Worm (Caenorhabditis elegans): Measurements from ENCODE around the gene ruvb-2.

- TF ChIP-seq aptf-3 (GFP tag; IDR thresholded peaks at IDR 0.05) (no peak), F22D6.2 (tag; optimal IDR thresholded peaks at IDR 0.05) (no peak), dpl-1 (GFP tag; optimal IDR thresholded peaks at IDR 0.05) (no peak), ceh-40 (GFP tag; IDR thresholded peaks at IDR 0.05) (no peak), snpc-4 (GFP tag; optimal IDR thresholded peaks at IDR 0.05) (no peak), snpc-4 (tag; optimal IDR thresholded peaks at IDR 0.05) (peak in 1 of 4 experiments; percentile 60), ztf-18 (tag; optimal IDR thresholded peaks at IDR 0.05) (peak; percentile 1), hlh-26 (GFP tag; conservative IDR thresholded peaks at IDR 0.05) (no peak)
Measured at ce11 chrIV:6905947-6906489, 13.2 kb downstream of the ruvb-2 start, which contains the start of the genes T22D1.17 and T22D1.8.
